Fruit fly (Drosophila melanogaster) whole organism, embryonic: Measurements from ENCODE around the gene Naa20A.

Experiments used
- Adf1 ChIP-seq: fragments of 200-800 bp; sonication (Bioruptor generic); IDR thresholded peaks from 2 replicates; pipeline ENCODE4 v1.3.6; 2022; ENCODE audit warnings: missing biosample characterization, missing genetic modification characterization
- Atf-2 ChIP-seq: fragments of 200-800 bp; sonication (Bioruptor generic); optimal IDR thresholded peaks from 2 replicates; lab custom pipeline; 2016; ENCODE audit warnings: missing biosample characterization, missing genetic modification characterization
- CG10147 ChIP-seq: fragments of 200-800 bp; sonication (Bioruptor generic); optimal IDR thresholded peaks from 2 replicates; lab custom pipeline; 2019; ENCODE audit warnings: missing biosample characterization, mild to moderate bottlenecking, missing genetic modification characterization, moderate library complexity
- CG1024 ChIP-seq: fragments of 200-800 bp; sonication (Bioruptor generic); IDR thresholded peaks from 2 replicates; pipeline ENCODE4 v1.3.6; 2022; ENCODE audit warnings: missing biosample characterization, missing genetic modification characterization
- CG11093 ChIP-seq: fragments of 200-800 bp; sonication (Bioruptor generic); IDR thresholded peaks from 3 replicates; pipeline ENCODE4 v1.3.6; 2022; ENCODE audit warnings: missing biosample characterization, missing genetic modification characterization
- CG11456 ChIP-seq: fragments of 200-800 bp; sonication (Bioruptor generic); IDR thresholded peaks from 3 replicates; pipeline ENCODE4 v1.3.6; 2022; ENCODE audit warnings: missing biosample characterization, missing genetic modification characterization
- CG12219 ChIP-seq: fragments of 200-800 bp; sonication (Bioruptor generic); optimal IDR thresholded peaks from 3 replicates; lab custom pipeline; 2018; ENCODE audit warnings: missing biosample characterization, mild to moderate bottlenecking, missing genetic modification characterization
- CG12769 ChIP-seq: fragments of 200-800 bp; sonication (Bioruptor generic); optimal IDR thresholded peaks from 2 replicates; lab custom pipeline; 2019; ENCODE audit warnings: missing biosample characterization, mild to moderate bottlenecking, missing genetic modification characterization, moderate library complexity
- CG14860 ChIP-seq: fragments of 200-800 bp; sonication (Bioruptor generic); IDR thresholded peaks from 3 replicates; pipeline ENCODE4 v1.3.6; 2022; ENCODE audit warnings: missing biosample characterization, missing genetic modification characterization; ENCODE audit not compliant: partially characterized antibody
- CG2129 ChIP-seq: fragments of 200-800 bp; sonication (Bioruptor generic); IDR thresholded peaks from 2 replicates; pipeline ENCODE4 v1.3.6; 2022; ENCODE audit warnings: missing biosample characterization, missing genetic modification characterization; ENCODE audit not compliant: partially characterized antibody
- CG33213 ChIP-seq: fragments of 200-800 bp; sonication (Bioruptor generic); optimal IDR thresholded peaks from 3 replicates; lab custom pipeline; 2016; ENCODE audit warnings: missing biosample characterization, missing genetic modification characterization
- CG42726 ChIP-seq: fragments of 200-800 bp; sonication (Bioruptor generic); IDR thresholded peaks from 2 replicates; pipeline ENCODE4 v1.3.6; 2022; ENCODE audit warnings: missing biosample characterization, missing genetic modification characterization; ENCODE audit not compliant: partially characterized antibody
- CG4424 ChIP-seq: fragments of 200-800 bp; sonication (Bioruptor generic); optimal IDR thresholded peaks from 3 replicates; lab custom pipeline; 2016; ENCODE audit warnings: missing biosample characterization, missing genetic modification characterization
- CG4707 ChIP-seq: fragments of 200-800 bp; sonication (Bioruptor generic); optimal IDR thresholded peaks from 2 replicates; lab custom pipeline; 2018; ENCODE audit warnings: missing biosample characterization, mild to moderate bottlenecking, missing genetic modification characterization, moderate library complexity
- CG4854 ChIP-seq: fragments of 200-800 bp; sonication (Bioruptor generic); optimal IDR thresholded peaks from 2 replicates; lab custom pipeline; 2016; ENCODE audit warnings: missing biosample characterization, missing genetic modification characterization, inconsistent platforms
- CG7556 ChIP-seq: fragments of 200-800 bp; sonication (Bioruptor generic); optimal IDR thresholded peaks from 2 replicates; lab custom pipeline; 2017; ENCODE audit warnings: missing biosample characterization, mild to moderate bottlenecking, missing genetic modification characterization
- CG8944 ChIP-seq: fragments of 200-800 bp; sonication (Bioruptor generic); optimal IDR thresholded peaks from 3 replicates; lab custom pipeline; 2016; ENCODE audit warnings: missing biosample characterization, missing genetic modification characterization
- CG9797 ChIP-seq: fragments of 200-800 bp; sonication (Bioruptor generic); optimal IDR thresholded peaks from 3 replicates; lab custom pipeline; 2018; ENCODE audit warnings: missing biosample characterization, mild to moderate bottlenecking, missing genetic modification characterization
- Chrac-16 ChIP-seq: fragments of 200-800 bp; sonication (Bioruptor generic); optimal IDR thresholded peaks from 3 replicates; lab custom pipeline; 2016; ENCODE audit warnings: missing biosample characterization, missing genetic modification characterization
- Dad ChIP-seq: fragments of 200-800 bp; sonication (Bioruptor generic); optimal IDR thresholded peaks from 3 replicates; lab custom pipeline; 2016; ENCODE audit warnings: missing biosample characterization, missing genetic modification characterization
- Dbx ChIP-seq: fragments of 200-800 bp; sonication (Bioruptor generic); IDR thresholded peaks from 3 replicates; pipeline ENCODE4 v1.3.6; 2022; ENCODE audit warnings: missing biosample characterization, missing genetic modification characterization
- Dp ChIP-seq: fragments of 200-800 bp; sonication (Bioruptor generic); optimal IDR thresholded peaks from 2 replicates; lab custom pipeline; 2018; ENCODE audit warnings: missing biosample characterization, mild to moderate bottlenecking, missing genetic modification characterization, moderate library complexity
- HHEX ChIP-seq: fragments of 200-800 bp; sonication (Bioruptor generic); optimal IDR thresholded peaks from 3 replicates; lab custom pipeline; 2017; ENCODE audit warnings: missing biosample characterization, mild to moderate bottlenecking, missing genetic modification characterization, missing genetic modification reagents
- HLH54F ChIP-seq: fragments of 200-800 bp; sonication (Bioruptor generic); optimal IDR thresholded peaks from 3 replicates; lab custom pipeline; 2016; ENCODE audit warnings: missing biosample characterization, missing genetic modification characterization
- Lhr ChIP-seq: fragments of 200-800 bp; sonication (Bioruptor generic); optimal IDR thresholded peaks from 3 replicates; lab custom pipeline; 2017; ENCODE audit warnings: mild to moderate bottlenecking, missing biosample characterization, missing genetic modification reagents, missing genetic modification characterization
- MBD-R2 ChIP-seq: fragments of 200-800 bp; sonication (Bioruptor generic); IDR thresholded peaks from 2 replicates; pipeline ENCODE4 v1.3.6; 2022; ENCODE audit warnings: missing biosample characterization, missing genetic modification characterization
- Myb ChIP-seq: fragments of 200-800 bp; sonication (Bioruptor generic); optimal IDR thresholded peaks from 2 replicates; lab custom pipeline; 2016; ENCODE audit warnings: missing biosample characterization, missing genetic modification characterization
- NfI ChIP-seq: fragments of 200-800 bp; sonication (Bioruptor generic); optimal IDR thresholded peaks from 3 replicates; lab custom pipeline; 2018; ENCODE audit warnings: missing biosample characterization, mild to moderate bottlenecking, missing genetic modification characterization, moderate library complexity
- PHDP ChIP-seq: fragments of 200-800 bp; sonication (Bioruptor generic); optimal IDR thresholded peaks from 3 replicates; lab custom pipeline; 2018; ENCODE audit warnings: missing biosample characterization, mild to moderate bottlenecking, missing genetic modification characterization, moderate library complexity
- Sin3A ChIP-seq: fragments of >200 bp; optimal IDR thresholded peaks from 2 replicates; lab custom pipeline; 2018
- Sox100B ChIP-seq: fragments of 200-800 bp; sonication (Bioruptor generic); optimal IDR thresholded peaks from 3 replicates; lab custom pipeline; 2018; ENCODE audit warnings: missing biosample characterization, mild to moderate bottlenecking, missing genetic modification characterization
- Sry-δ ChIP-seq: fragments of 200-800 bp; sonication (Bioruptor generic); optimal IDR thresholded peaks from 2 replicates; lab custom pipeline; 2016; ENCODE audit warnings: missing biosample characterization, missing genetic modification characterization
- Ssrp ChIP-seq: fragments of 200-800 bp; sonication (Bioruptor generic); optimal IDR thresholded peaks from 2 replicates; lab custom pipeline; 2018; ENCODE audit warnings: missing biosample characterization, mild to moderate bottlenecking, missing genetic modification characterization, moderate library complexity
- Tbp ChIP-seq: fragments of >200 bp; optimal IDR thresholded peaks from 2 replicates; lab custom pipeline; 2018; ENCODE audit warnings: missing biosample characterization, missing genetic modification characterization
- cato ChIP-seq: fragments of 200-800 bp; sonication (Bioruptor generic); optimal IDR thresholded peaks from 2 replicates; lab custom pipeline; 2016; ENCODE audit warnings: missing biosample characterization, missing genetic modification characterization, borderline replicate concordance
- cwo ChIP-seq: fragments of 200-800 bp; sonication (Bioruptor generic); optimal IDR thresholded peaks from 3 replicates; lab custom pipeline; 2017; ENCODE audit warnings: missing biosample characterization, missing genetic modification characterization, mild to moderate bottlenecking, moderate library complexity, missing genetic modification reagents
- ewg ChIP-seq: fragments of 200-800 bp; sonication (Bioruptor generic); optimal IDR thresholded peaks from 3 replicates; lab custom pipeline; 2017; ENCODE audit warnings: mild to moderate bottlenecking, missing biosample characterization, missing genetic modification reagents, missing genetic modification characterization
- fd3F ChIP-seq: fragments of 200-800 bp; sonication (Bioruptor generic); optimal IDR thresholded peaks from 2 replicates; lab custom pipeline; 2018; ENCODE audit warnings: missing biosample characterization, mild to moderate bottlenecking, missing genetic modification characterization, moderate library complexity
- inv ChIP-seq: fragments of 200-800 bp; sonication (Bioruptor generic); IDR thresholded peaks from 2 replicates; pipeline ENCODE4 v1.3.6; 2022; ENCODE audit warnings: missing biosample characterization, missing genetic modification characterization; ENCODE audit not compliant: partially characterized antibody
- lov ChIP-seq, 2 experiments: fragments of 200-800 bp in 1 of 2; fragments of >200 bp in 1 of 2; sonication (Bioruptor generic) in 1 of 2; IDR thresholded peaks in 1 of 2; optimal IDR thresholded peaks in 1 of 2; 2 replicates in 1 of 2; 3 replicates in 1 of 2; pipeline versions ENCODE4 v1.3.6 to Lab custom; 2017 to 2022; ENCODE audit warnings: missing biosample characterization in 1 of 2, missing genetic modification characterization in 1 of 2
- maf-S ChIP-seq: fragments of 200-800 bp; sonication (Bioruptor generic); optimal IDR thresholded peaks from 2 replicates; lab custom pipeline; 2016; ENCODE audit warnings: missing biosample characterization, missing genetic modification characterization
- mirr ChIP-seq: fragments of 200-800 bp; sonication (Bioruptor generic); optimal IDR thresholded peaks from 3 replicates; lab custom pipeline; 2018; ENCODE audit warnings: missing biosample characterization, mild to moderate bottlenecking, missing genetic modification characterization
- p53 ChIP-seq: fragments of 200-800 bp; sonication (Bioruptor generic); optimal IDR thresholded peaks from 2 replicates; lab custom pipeline; 2016; ENCODE audit warnings: missing biosample characterization, missing genetic modification characterization
- peb ChIP-seq: fragments of 200-800 bp; sonication (Bioruptor generic); IDR thresholded peaks from 2 replicates; pipeline ENCODE4 v1.3.6; 2022; ENCODE audit warnings: missing biosample characterization, missing genetic modification characterization
- pho ChIP-seq: fragments of 200-800 bp; sonication (Bioruptor generic); optimal IDR thresholded peaks from 2 replicates; lab custom pipeline; 2016; ENCODE audit warnings: missing biosample characterization, missing genetic modification characterization
- pros ChIP-seq: fragments of 200-800 bp; sonication (Bioruptor generic); optimal IDR thresholded peaks from 3 replicates; lab custom pipeline; 2019; ENCODE audit warnings: missing biosample characterization, mild to moderate bottlenecking, missing genetic modification characterization, moderate library complexity
- vfl ChIP-seq: fragments of 200-800 bp; sonication (Bioruptor generic); optimal IDR thresholded peaks from 2 replicates; lab custom pipeline; 2016; ENCODE audit warnings: missing biosample characterization, missing genetic modification characterization
- wek ChIP-seq: fragments of 200-800 bp; sonication (Bioruptor generic); optimal IDR thresholded peaks from 3 replicates; lab custom pipeline; 2018; ENCODE audit warnings: missing biosample characterization, mild to moderate bottlenecking, missing genetic modification characterization, moderate library complexity

Gene Naa20A

DNA sequence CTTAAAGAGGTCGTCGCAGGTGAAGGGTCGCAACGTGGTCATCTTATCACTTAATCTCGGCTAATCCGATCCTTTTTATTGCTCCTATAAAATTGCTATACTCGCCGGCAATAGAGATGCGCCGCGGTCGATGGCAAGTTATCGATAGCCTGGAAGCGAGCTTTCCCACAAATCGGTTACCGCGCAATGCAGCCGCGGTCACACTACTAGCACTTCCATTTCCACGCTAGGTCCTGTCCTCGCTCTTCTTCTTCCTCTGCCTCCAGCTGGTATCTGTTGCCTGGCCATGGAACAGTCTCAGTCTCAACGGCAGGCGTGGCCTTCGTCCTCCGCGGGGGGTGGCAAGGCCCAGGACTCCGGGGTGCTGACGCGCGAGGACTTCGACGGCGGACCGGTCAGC is at the start of gene Naa20A, which contains the start of gene MKP-4 (continued):
- no peak for TF ChIP-seq cwo (GFP tag; lab: Kevin White, UChicago)
- TF ChIP-seq CG10147 (GFP tag; lab: Kevin White, UChicago), result no peak
- TF ChIP-seq CG1024 (GFP tag; lab: Robert Waterston, UW), result no peak
- no peak for TF ChIP-seq peb (GFP tag; lab: Robert Waterston, UW)
- no peak for TF ChIP-seq Dbx (GFP tag; lab: Robert Waterston, UW)
- TF ChIP-seq CG4424 (GFP tag; lab: Kevin White, UChicago), result no peak
- no peak for TF ChIP-seq CG12769 (tag; lab: Kevin White, UChicago)
- peak; percentile 59; the same call in 2 of the 3 replicates for TF ChIP-seq CG14860 (GFP tag; lab: Robert Waterston, UW)
- peak; percentile 83 for TF ChIP-seq CG9797 (GFP tag; lab: Kevin White, UChicago)
- no peak for TF ChIP-seq CG11456 (GFP tag; lab: Robert Waterston, UW)
- TF ChIP-seq CG8944 (GFP tag; lab: Kevin White, UChicago), result no peak
- no peak for TF ChIP-seq p53 (GFP tag; lab: Kevin White, UChicago)
- no peak for TF ChIP-seq Ssrp (tag; lab: Kevin White, UChicago)
- TF ChIP-seq vfl, result no peak
- peak; percentile 55; the same call in 1 of the 2 replicates for TF ChIP-seq inv (GFP tag; lab: Robert Waterston, UW)

DNA sequence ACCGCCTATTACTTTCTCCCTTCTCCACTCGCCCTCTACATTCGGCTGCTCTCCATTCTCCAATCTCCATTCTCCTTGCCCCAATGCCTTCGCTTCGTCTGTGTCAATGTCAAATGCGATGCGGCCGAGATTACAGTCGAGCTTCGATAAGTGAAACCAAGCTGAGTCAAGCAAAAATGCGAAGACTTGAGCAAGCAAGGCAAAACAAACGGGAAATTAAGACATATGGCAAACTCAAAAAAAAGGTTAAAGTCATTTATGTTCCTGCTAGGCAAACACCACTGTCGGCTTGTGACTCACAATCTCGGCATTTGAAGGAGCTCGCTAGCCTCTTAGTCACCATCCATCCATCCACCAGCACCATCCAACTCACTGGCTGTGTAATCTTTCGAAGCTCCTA is 45.5 kb upstream of the Naa20A start:
- TF ChIP-seq pros (GFP tag; lab: Kevin White, UChicago) (peak; percentile 99), Myb (peak; percentile 90), PHDP (tag; lab: Kevin White, UChicago) (peak; percentile 95), CG1024 (GFP tag; lab: Robert Waterston, UW) (peak; percentile 88), Sin3A (lab: Kevin White, UChicago) (no peak), NfI (peak; percentile 98), HHEX (GFP tag; lab: Kevin White, UChicago) (peak; percentile 91), CG2129 (GFP tag; lab: Robert Waterston, UW) (no peak), pho (GFP tag; lab: Kevin White, UChicago) (peak; percentile 96), ewg (peak; percentile 92), CG4707 (GFP tag; lab: Kevin White, UChicago) (peak; percentile 93), CG11093 (GFP tag; lab: Robert Waterston, UW) (peak; percentile 92), CG42726 (no peak), CG12219 (peak; percentile 97), Adf1 (GFP tag; lab: Robert Waterston, UW) (peak; percentile 68), cato (peak; percentile 82), Dp (GFP tag; lab: Kevin White, UChicago) (peak; percentile 12), HLH54F (GFP tag; lab: Kevin White, UChicago) (peak; percentile 96), Sox100B (GFP tag; lab: Kevin White, UChicago) (no peak), CG7556 (GFP tag; lab: Kevin White, UChicago) (peak; percentile 95), MBD-R2 (GFP tag; lab: Robert Waterston, UW) (peak; percentile 83), Tbp (GFP tag; lab: Kevin White, UChicago) (no peak), Sry-δ (GFP tag; lab: Kevin White, UChicago) (peak; percentile 68), mirr (GFP tag; lab: Kevin White, UChicago) (peak; percentile 86), fd3F (peak; percentile 94), Lhr (peak; percentile 90), CG4854 (GFP tag; lab: Kevin White, UChicago) (peak; percentile 86), Chrac-16 (GFP tag; lab: Kevin White, UChicago) (peak; percentile 98), lov (optimal IDR thresholded peaks at IDR 0.05; lab: Kevin White, UChicago) (no peak), lov (GFP tag; IDR thresholded peaks at IDR 0.05; lab: Robert Waterston, UW) (peak; percentile 95), Atf-2 (GFP tag; lab: Kevin White, UChicago) (peak; percentile 97), Dad (GFP tag; lab: Kevin White, UChicago) (peak; percentile 97), wek (GFP tag; lab: Kevin White, UChicago) (peak; percentile 90), CG33213 (GFP tag; lab: Kevin White, UChicago) (peak; percentile 95), maf-S (peak; percentile 97)
